Fruit fly (Drosophila melanogaster): ENCODE measurements around the gene Nlp.

The Nlp gene

dm6 chr3R:30013909-30014308, 9.3 kb downstream of the Nlp start:
- TF ChIP-seq CG12768 (GFP tag; optimal IDR thresholded peaks at IDR 0.05) (peak; percentile 37), kay (GFP tag; ENCODE audit: borderline replicate concordance) (no peak)

- TF ChIP-seq kay (GFP tag; ENCODE audit: borderline replicate concordance): no peak
- TF ChIP-seq Crg-1 (GFP tag; optimal IDR thresholded peaks at IDR 0.05): no peak
- TF ChIP-seq Clk (GFP tag; optimal IDR thresholded peaks at IDR 0.05): no peak
- no peak for TF ChIP-seq CG5204 (GFP tag; optimal IDR thresholded peaks at IDR 0.05)
- TF ChIP-seq toe (GFP tag; optimal IDR thresholded peaks at IDR 0.05): no peak
- TF ChIP-seq CG33017 (tag; optimal IDR thresholded peaks at IDR 0.05): no peak
- TF ChIP-seq cic (GFP tag; optimal IDR thresholded peaks at IDR 0.05): peak; percentile 49
Observed at dm6 chr3R:30014480-30014879, 9.9 kb downstream of the Nlp start.

- TF ChIP-seq CG14711 (tag; optimal IDR thresholded peaks at IDR 0.05) (peak; percentile 60), CG7101 (tag; optimal IDR thresholded peaks at IDR 0.05) (peak; percentile 69), CG11617 (GFP tag; optimal IDR thresholded peaks at IDR 0.05) (peak; percentile 54), Clk (GFP tag; optimal IDR thresholded peaks at IDR 0.05) (no peak), kay (GFP tag; ENCODE audit: borderline replicate concordance) (no peak), Mnt (GFP tag; optimal IDR thresholded peaks at IDR 0.05) (peak; percentile 37), pad (GFP tag; optimal IDR thresholded peaks at IDR 0.05) (peak; percentile 67), toe (GFP tag; optimal IDR thresholded peaks at IDR 0.05) (peak; percentile 7), CG7045 (GFP tag; optimal IDR thresholded peaks at IDR 0.05) (peak; percentile 37), CG1620 (GFP tag; optimal IDR thresholded peaks at IDR 0.05) (peak; percentile 59), cnc (optimal IDR thresholded peaks at IDR 0.05) (peak in 1 of 2 experiments; percentile 62), cic (GFP tag; optimal IDR thresholded peaks at IDR 0.05) (peak; percentile 31), bab1 (GFP tag; optimal IDR thresholded peaks at IDR 0.05) (peak; percentile 83), tj (GFP tag; optimal IDR thresholded peaks at IDR 0.05) (no peak), ovo (GFP tag; optimal IDR thresholded peaks at IDR 0.05) (no peak), CG33017 (tag; optimal IDR thresholded peaks at IDR 0.05) (peak; percentile 45), Hr96 (GFP tag; optimal IDR thresholded peaks at IDR 0.05) (peak; percentile 68), CG5204 (GFP tag; optimal IDR thresholded peaks at IDR 0.05) (no peak), CG12768 (GFP tag; optimal IDR thresholded peaks at IDR 0.05) (peak; percentile 41), Crg-1 (GFP tag; optimal IDR thresholded peaks at IDR 0.05) (peak; percentile 72)
Observed at dm6 chr3R:30014977-30015514, 10.5 kb downstream of the Nlp start, which contains the start of gene CG7920. CG7920 (minus strand) TSS chr3R:30015284.

- TF ChIP-seq Clk (GFP tag; optimal IDR thresholded peaks at IDR 0.05): no peak
- TF ChIP-seq bab1 (GFP tag; optimal IDR thresholded peaks at IDR 0.05): peak; percentile 19
- no peak for TF ChIP-seq Hr96 (GFP tag; optimal IDR thresholded peaks at IDR 0.05)
- TF ChIP-seq cnc (optimal IDR thresholded peaks at IDR 0.05): no peak
- TF ChIP-seq tj (GFP tag; optimal IDR thresholded peaks at IDR 0.05): peak; percentile 89
Observed at dm6 chr3R:30021009-30021408, 16.4 kb downstream of the Nlp start.

dm6 chr3R:30021559-30022451, 17.2 kb downstream of the Nlp start, which contains the start of gene Mgat2:
Mgat2 (minus strand) TSS chr3R:30022221.
- TF ChIP-seq CG7045 (GFP tag; optimal IDR thresholded peaks at IDR 0.05) (peak; percentile 50), Clk (GFP tag; optimal IDR thresholded peaks at IDR 0.05) (no peak), bab1 (GFP tag; optimal IDR thresholded peaks at IDR 0.05) (peak; percentile 41), CG33017 (tag; optimal IDR thresholded peaks at IDR 0.05) (peak; percentile 65), Hr96 (GFP tag; optimal IDR thresholded peaks at IDR 0.05) (peak; percentile 72), cic (GFP tag; optimal IDR thresholded peaks at IDR 0.05) (peak; percentile 85), CG11617 (GFP tag; optimal IDR thresholded peaks at IDR 0.05) (peak; percentile 53), CG7101 (tag; optimal IDR thresholded peaks at IDR 0.05) (peak; percentile 42), CG1620 (GFP tag; optimal IDR thresholded peaks at IDR 0.05) (no peak), Crg-1 (GFP tag; optimal IDR thresholded peaks at IDR 0.05) (no peak), Mnt (GFP tag; optimal IDR thresholded peaks at IDR 0.05) (peak; percentile 75), CG12768 (GFP tag; optimal IDR thresholded peaks at IDR 0.05) (peak; percentile 67), tj (GFP tag; optimal IDR thresholded peaks at IDR 0.05) (peak; percentile 28), cnc (optimal IDR thresholded peaks at IDR 0.05) (no peak)

dm6 chr3R:30022452-30023028, 18.0 kb downstream of the Nlp start, which contains the start of the genes RpS28a and Axn:
RpS28a (minus strand) TSS chr3R:30022648.
Axn (plus strand) TSS chr3R:30022842.
- TF ChIP-seq cnc (optimal IDR thresholded peaks at IDR 0.05) (no peak), CG14711 (tag; optimal IDR thresholded peaks at IDR 0.05) (peak; percentile 57), Mnt (GFP tag; optimal IDR thresholded peaks at IDR 0.05) (peak; percentile 5)
